Worm (Caenorhabditis elegans) whole organism, young adult: Measurements from ENCODE around the gene cth-2.

Source experiments
- B0019.2 ChIP-seq: fragments of 200-800 bp; sonication (Bioruptor generic); conservative IDR thresholded peaks from 2 replicates; pipeline ENCODE4 v1.3.6; 2022; ENCODE audit warnings: missing genetic modification reagents, missing genetic modification characterization, missing compliant biosample characterization
- B0261.1 ChIP-seq: sonication (generic microtip); optimal IDR thresholded peaks from 2 replicates; lab custom pipeline; 2016; ENCODE audit warnings: mild to moderate bottlenecking, missing genetic modification characterization, moderate library complexity, missing compliant biosample characterization
- B0336.3 ChIP-seq: fragments of 200-800 bp; sonication (Bioruptor generic); IDR thresholded peaks from 2 replicates; pipeline ENCODE4 v1.3.6; 2022; ENCODE audit warnings: missing genetic modification characterization, missing compliant biosample characterization
- F10E7.11 ChIP-seq: sonication (generic microtip); optimal IDR thresholded peaks from 2 replicates; lab custom pipeline; 2017; ENCODE audit warnings: mild to moderate bottlenecking, missing genetic modification characterization, moderate library complexity, missing compliant biosample characterization
- F33H1.4 ChIP-seq: fragments of 200-800 bp; sonication (Bioruptor generic); IDR thresholded peaks from 2 replicates; pipeline ENCODE4 v1.3.6; 2022; ENCODE audit warnings: missing genetic modification reagents, missing genetic modification characterization, missing compliant biosample characterization
- F37B4.10 ChIP-seq: fragments of 200-800 bp; sonication (Bioruptor generic); IDR thresholded peaks from 2 replicates; pipeline ENCODE4 v1.3.6; 2022; ENCODE audit warnings: missing genetic modification characterization, missing compliant biosample characterization
- F39B2.1 ChIP-seq: fragments of 200-800 bp; sonication (Bioruptor generic); IDR thresholded peaks from 2 replicates; pipeline ENCODE4 v1.3.6; 2022; ENCODE audit warnings: missing genetic modification reagents, missing genetic modification characterization, missing compliant biosample characterization
- F49E8.2 ChIP-seq: sonication (generic microtip); optimal IDR thresholded peaks from 3 replicates; lab custom pipeline; 2017; ENCODE audit warnings: missing genetic modification characterization, mild to moderate bottlenecking, missing compliant biosample characterization, antibody characterized with exemption, moderate library complexity; ENCODE audit not compliant: insufficient read depth
- F52B5.7 ChIP-seq: sonication (generic microtip); optimal IDR thresholded peaks from 2 replicates; lab custom pipeline; 2016; ENCODE audit warnings: mild to moderate bottlenecking, missing genetic modification characterization, missing compliant biosample characterization
- T07F8.4 ChIP-seq: sonication (generic microtip); optimal IDR thresholded peaks from 2 replicates; lab custom pipeline; 2016; ENCODE audit warnings: mild to moderate bottlenecking, missing genetic modification characterization, moderate library complexity, missing compliant biosample characterization
- Y53F4B.3 ChIP-seq: fragments of 200-800 bp; sonication (Bioruptor generic); IDR thresholded peaks from 2 replicates; pipeline ENCODE4 v1.3.6; 2022; ENCODE audit warnings: missing genetic modification reagents, missing genetic modification characterization, missing compliant biosample characterization
- Y56A3A.18 ChIP-seq: fragments of 200-800 bp; sonication (Bioruptor generic); IDR thresholded peaks from 2 replicates; pipeline ENCODE4 v1.3.6; 2022; ENCODE audit warnings: missing genetic modification reagents, missing genetic modification characterization, missing compliant biosample characterization
- ZK185.1 ChIP-seq: sonication (generic microtip); optimal IDR thresholded peaks from 2 replicates; lab custom pipeline; 2016; ENCODE audit warnings: mild to moderate bottlenecking, missing genetic modification characterization, missing compliant biosample characterization; ENCODE audit not compliant: poor library complexity, severe bottlenecking
- attf-6 ChIP-seq: fragments of 200-800 bp; sonication (Bioruptor generic); IDR thresholded peaks from 2 replicates; pipeline ENCODE4 v1.3.6; 2022; ENCODE audit warnings: missing genetic modification reagents, missing genetic modification characterization, missing compliant biosample characterization
- cebp-1 ChIP-seq, 2 experiments: fragments of 200-800 bp in 1 of 2; sonication (Bioruptor generic) in 1 of 2; sonication (generic microtip) in 1 of 2; IDR thresholded peaks in 1 of 2; optimal IDR thresholded peaks in 1 of 2; 2 replicates each; pipeline versions ENCODE4 v1.3.6 to Lab custom; 2017 to 2022; ENCODE audit warnings: missing compliant biosample characterization in 2 of 2, missing genetic modification characterization in 2 of 2, mild to moderate bottlenecking in 1 of 2, missing genetic modification reagents in 1 of 2, moderate library complexity in 1 of 2
- die-1 ChIP-seq: sonication (generic microtip); optimal IDR thresholded peaks from 2 replicates; lab custom pipeline; 2016; ENCODE audit warnings: missing genotype, mild to moderate bottlenecking, missing genetic modification characterization, missing compliant biosample characterization
- dpl-1 ChIP-seq: fragments of 150-350 bp; optimal IDR thresholded peaks from 2 replicates; lab custom pipeline; 2014; ENCODE audit warnings: missing biosample characterization, missing genetic modification reagents, missing genetic modification characterization
- efl-1 ChIP-seq: fragments of 150-350 bp; optimal IDR thresholded peaks from 2 replicates; lab custom pipeline; 2014; ENCODE audit warnings: missing biosample characterization, missing genetic modification reagents, missing genetic modification characterization
- ekl-4 ChIP-seq: fragments of 200-800 bp; sonication (Bioruptor generic); IDR thresholded peaks from 2 replicates; pipeline ENCODE4 v1.3.6; 2022; ENCODE audit warnings: missing genetic modification reagents, missing genetic modification characterization, missing compliant biosample characterization
- fkh-3 ChIP-seq: sonication (generic microtip); optimal IDR thresholded peaks from 2 replicates; lab custom pipeline; 2016; ENCODE audit warnings: mild to moderate bottlenecking, missing genetic modification characterization, missing compliant biosample characterization
- him-1 ChIP-seq: sonication (generic microtip); optimal IDR thresholded peaks from 2 replicates; lab custom pipeline; 2016; ENCODE audit warnings: missing genotype, missing genetic modification reagents, missing genetic modification characterization, missing compliant biosample characterization
- hmg-1.2 ChIP-seq: fragments of 200-800 bp; sonication (Bioruptor generic); IDR thresholded peaks from 2 replicates; pipeline ENCODE4 v1.3.6; 2022; ENCODE audit warnings: missing genetic modification reagents, missing genetic modification characterization, missing compliant biosample characterization
- hrde-1 ChIP-seq: sonication (generic microtip); optimal IDR thresholded peaks from 2 replicates; lab custom pipeline; 2016; ENCODE audit warnings: missing genetic modification characterization, mild to moderate bottlenecking, missing compliant biosample characterization, moderate library complexity, missing genotype, missing genetic modification reagents, borderline replicate concordance
- hsf-1 ChIP-seq: fragments of 200-800 bp; sonication (Bioruptor generic); IDR thresholded peaks from 2 replicates; pipeline ENCODE4 v1.3.6; 2022; ENCODE audit warnings: missing genetic modification reagents, missing genetic modification characterization, missing compliant biosample characterization
- let-607 ChIP-seq, 2 experiments: fragments of 200-800 bp in 1 of 2; sonication (Bioruptor generic) in 1 of 2; sonication (generic microtip) in 1 of 2; optimal IDR thresholded peaks; 2 replicates each; lab custom pipeline; 2016 to 2018; ENCODE audit warnings: mild to moderate bottlenecking in 2 of 2, missing compliant biosample characterization in 2 of 2, missing genetic modification characterization in 2 of 2, moderate library complexity in 2 of 2, missing genotype in 1 of 2
- lin-35 ChIP-seq, 3 experiments: fragments of 150-350 bp in 2 of 3; sonication (generic microtip) in 1 of 3; optimal IDR thresholded peaks; 2 replicates each; lab custom pipeline; 2014 to 2018; ENCODE audit warnings: missing biosample characterization in 3 of 3, missing genetic modification characterization in 3 of 3, missing genetic modification reagents in 3 of 3
- lin-40 ChIP-seq: sonication (generic microtip); optimal IDR thresholded peaks from 2 replicates; lab custom pipeline; 2016; ENCODE audit warnings: missing genetic modification characterization, mild to moderate bottlenecking, missing compliant biosample characterization, missing genotype, missing genetic modification reagents
- lin-54 ChIP-seq: fragments of 200-800 bp; sonication (Bioruptor generic); optimal IDR thresholded peaks from 2 replicates; lab custom pipeline; 2018; ENCODE audit warnings: mild to moderate bottlenecking, missing genetic modification characterization, missing compliant biosample characterization
- lsl-1 ChIP-seq: fragments of 200-800 bp; sonication (Bioruptor generic); optimal IDR thresholded peaks from 2 replicates; lab custom pipeline; 2018; ENCODE audit warnings: mild to moderate bottlenecking, missing genetic modification characterization, moderate library complexity, missing compliant biosample characterization
- lsy-27 ChIP-seq: sonication (generic microtip); optimal IDR thresholded peaks from 2 replicates; lab custom pipeline; 2017; ENCODE audit warnings: missing genetic modification characterization, mild to moderate bottlenecking, missing compliant biosample characterization, antibody characterized with exemption, missing genotype, borderline replicate concordance; ENCODE audit not compliant: insufficient read depth
- madf-8 ChIP-seq: fragments of 200-800 bp; sonication (Bioruptor generic); conservative IDR thresholded peaks from 2 replicates; pipeline ENCODE4 v1.3.6; 2022; ENCODE audit warnings: missing genetic modification reagents, missing genetic modification characterization, missing compliant biosample characterization
- mcd-1 ChIP-seq: fragments of 200-800 bp; sonication (Bioruptor generic); IDR thresholded peaks from 2 replicates; pipeline ENCODE4 v1.3.6; 2022; ENCODE audit warnings: missing genetic modification reagents, missing genetic modification characterization, missing compliant biosample characterization
- nfya-1 ChIP-seq: sonication (generic microtip); optimal IDR thresholded peaks from 2 replicates; lab custom pipeline; 2017; ENCODE audit warnings: antibody characterized with exemption, missing compliant biosample characterization, missing genetic modification characterization, borderline replicate concordance; ENCODE audit not compliant: insufficient read depth
- nhr-27 ChIP-seq: fragments of 200-800 bp; sonication (Bioruptor generic); optimal IDR thresholded peaks from 2 replicates; lab custom pipeline; 2018; ENCODE audit warnings: mild to moderate bottlenecking, missing genetic modification characterization, moderate library complexity, missing compliant biosample characterization
- pha-4 ChIP-seq: fragments of 150-350 bp; sonication (generic microtip); optimal IDR thresholded peaks from 2 replicates; lab custom pipeline; 2014; ENCODE audit warnings: missing biosample characterization, missing genetic modification reagents, missing genetic modification characterization
- repo-1 ChIP-seq: sonication (generic microtip); optimal IDR thresholded peaks from 2 replicates; lab custom pipeline; 2017; ENCODE audit warnings: mild to moderate bottlenecking, missing genetic modification characterization, missing compliant biosample characterization
- sdz-38 ChIP-seq: sonication (generic microtip); optimal IDR thresholded peaks from 2 replicates; lab custom pipeline; 2016; ENCODE audit warnings: missing genotype, missing genetic modification characterization, missing compliant biosample characterization
- sea-2 ChIP-seq: fragments of 200-800 bp; sonication (Bioruptor generic); IDR thresholded peaks from 2 replicates; pipeline ENCODE4 v1.3.6; 2022; ENCODE audit warnings: missing genetic modification characterization, missing compliant biosample characterization
- snpc-1.1 ChIP-seq: sonication (generic microtip); optimal IDR thresholded peaks from 2 replicates; lab custom pipeline; 2017; ENCODE audit warnings: missing genetic modification characterization, mild to moderate bottlenecking, missing compliant biosample characterization, antibody characterized with exemption, moderate library complexity, missing genotype, missing genetic modification reagents; ENCODE audit not compliant: insufficient read depth
- snpc-1.3 ChIP-seq: sonication (generic microtip); optimal IDR thresholded peaks from 2 replicates; lab custom pipeline; 2017; ENCODE audit warnings: missing genetic modification characterization, mild to moderate bottlenecking, missing compliant biosample characterization, antibody characterized with exemption, moderate library complexity, missing genotype, missing genetic modification reagents; ENCODE audit not compliant: insufficient read depth
- snpc-3.4 ChIP-seq: sonication (generic microtip); optimal IDR thresholded peaks from 2 replicates; lab custom pipeline; 2017; ENCODE audit warnings: missing genetic modification characterization, mild to moderate bottlenecking, missing compliant biosample characterization, antibody characterized with exemption, moderate library complexity, missing genotype, missing genetic modification reagents
- tbp1 ChIP-seq: fragments of 200-800 bp; sonication (Bioruptor generic); optimal IDR thresholded peaks from 2 replicates; lab custom pipeline; 2018; ENCODE audit warnings: mild to moderate bottlenecking, missing genetic modification characterization, missing compliant biosample characterization
- ztf-18 ChIP-seq: sonication (generic microtip); optimal IDR thresholded peaks from 2 replicates; lab custom pipeline; 2016; ENCODE audit warnings: missing genotype, mild to moderate bottlenecking, missing genetic modification characterization, missing compliant biosample characterization
- ztf-26 ChIP-seq: sonication (generic microtip); optimal IDR thresholded peaks from 2 replicates; lab custom pipeline; 2017; ENCODE audit warnings: missing genetic modification characterization, missing compliant biosample characterization
- ztf-6 ChIP-seq: fragments of 200-800 bp; sonication (Bioruptor generic); IDR thresholded peaks from 2 replicates; pipeline ENCODE4 v1.3.6; 2022; ENCODE audit warnings: missing genetic modification reagents, missing genetic modification characterization, missing compliant biosample characterization

The cth-2 gene

ce11 chrII:7050021-7050722, 7.6 kb downstream of the cth-2 start, which contains the start of the genes tcer-1 and ZK1127.5:
TSS of gene tcer-1 (minus strand) at chrII:7050071.
TSS of gene ZK1127.5 (plus strand) at chrII:7050672.
- peak; percentile 65 for TF ChIP-seq lsl-1
- no peak for TF ChIP-seq B0336.3
- no peak for TF ChIP-seq B0019.2 (GFP tag; lab: Robert Waterston, UW)
- peak; percentile 87 for TF ChIP-seq efl-1 (GFP tag; lab: Kevin White, UChicago)
- TF ChIP-seq attf-6 (GFP tag; lab: Robert Waterston, UW) = no peak
- TF ChIP-seq die-1 (tag; lab: Kevin White, UChicago) = no peak
- TF ChIP-seq Y53F4B.3 = no peak
- TF ChIP-seq B0261.1 = no peak
- TF ChIP-seq F33H1.4 = 0 out of 2 replicates have a peak, but pooled peaks have one; percentile 44
- no peak for TF ChIP-seq nhr-27 (tag; lab: Kevin White, UChicago)
- TF ChIP-seq hmg-1.2 = peak; percentile 39; the same call in 1 of the 2 replicates
- TF ChIP-seq F10E7.11 (tag; lab: Kevin White, UChicago) = no peak
- no peak for TF ChIP-seq ztf-26 (tag; lab: Kevin White, UChicago)
- TF ChIP-seq him-1 (tag; lab: Kevin White, UChicago) = no peak
- no peak for TF ChIP-seq hsf-1
- TF ChIP-seq F49E8.2 (tag; lab: Kevin White, UChicago) = no peak
- TF ChIP-seq hrde-1 (tag; lab: Kevin White, UChicago) = no peak
- peak; percentile 31 for TF ChIP-seq snpc-1.1 (tag; lab: Kevin White, UChicago)
- TF ChIP-seq sea-2 = no peak
- TF ChIP-seq lin-40 (tag; lab: Kevin White, UChicago) = no peak
- peak; percentile 26 for TF ChIP-seq tbp1
- TF ChIP-seq mcd-1 (GFP tag; lab: Robert Waterston, UW) = peak; percentile 94
- TF ChIP-seq ekl-4 (GFP tag; lab: Robert Waterston, UW) = no peak
- no peak for TF ChIP-seq let-607 (tag; optimal IDR thresholded peaks at IDR 0.05; lab: Kevin White, UChicago)
- no peak for TF ChIP-seq ztf-18 (tag; lab: Kevin White, UChicago)
- TF ChIP-seq madf-8 (GFP tag; lab: Robert Waterston, UW) = peak; percentile 60
- no peak for TF ChIP-seq T07F8.4
- TF ChIP-seq ZK185.1 (tag; lab: Kevin White, UChicago) = no peak
- TF ChIP-seq F37B4.10 = no peak
- peak; percentile 63 for TF ChIP-seq dpl-1 (GFP tag; lab: Kevin White, UChicago)
- TF ChIP-seq snpc-3.4 (tag; lab: Kevin White, UChicago) = peak; percentile 47
- TF ChIP-seq snpc-1.3 (tag; lab: Kevin White, UChicago) = peak; percentile 56
- TF ChIP-seq fkh-3 (tag; lab: Kevin White, UChicago) = no peak
- no peak for TF ChIP-seq nfya-1 (tag; lab: Kevin White, UChicago)
- TF ChIP-seq Y56A3A.18 = no peak
- peak; percentile 60 for TF ChIP-seq lin-54 (GFP tag; lab: Kevin White, UChicago)
- no peak for TF ChIP-seq ztf-6 (GFP tag; lab: Robert Waterston, UW)
- TF ChIP-seq sdz-38 (tag; lab: Kevin White, UChicago) = no peak
- TF ChIP-seq cebp-1 (GFP tag; IDR thresholded peaks at IDR 0.05; lab: Robert Waterston, UW) = no peak
- peak; percentile 1 for TF ChIP-seq cebp-1 (tag; optimal IDR thresholded peaks at IDR 0.05; lab: Kevin White, UChicago)
- TF ChIP-seq F52B5.7 = no peak
- TF ChIP-seq repo-1 (tag; lab: Kevin White, UChicago) = no peak
- TF ChIP-seq pha-4 (tag; lab: Kevin White, UChicago) = no peak
- TF ChIP-seq lin-35 (GFP tag; optimal IDR thresholded peaks at IDR 0.05; lab: Kevin White, UChicago) = peak in 1 of 3 experiments; percentile 57
- TF ChIP-seq lsy-27 = no peak
- no peak for TF ChIP-seq F39B2.1 (GFP tag; lab: Robert Waterston, UW)
